Fruit fly (Drosophila melanogaster) whole organism, prepupa: ENCODE data around the gene ssp2.
A peak's percentile ranks its signal among the peaks of the same experiment; 100 is the strongest.

Experiments used
- Blimp-1 ChIP-seq: fragments of 200-800 bp; sonication (Bioruptor generic); optimal IDR thresholded peaks from 3 replicates; lab custom pipeline; 2017; ENCODE audit warnings: missing biosample characterization, missing genetic modification characterization, mild to moderate bottlenecking, moderate library complexity, missing genetic modification reagents
- CG10631 ChIP-seq: fragments of 200-800 bp; sonication (Bioruptor generic); optimal IDR thresholded peaks from 2 replicates; lab custom pipeline; 2016; ENCODE audit warnings: missing biosample characterization, missing genetic modification characterization
- CG11294 ChIP-seq: fragments of 200-800 bp; sonication (Bioruptor generic); IDR thresholded peaks from 2 replicates; pipeline ENCODE4 v1.3.6; 2022; ENCODE audit warnings: missing biosample characterization, missing genetic modification characterization
- CG11762 ChIP-seq: fragments of 200-800 bp; sonication (Bioruptor generic); optimal IDR thresholded peaks from 3 replicates; lab custom pipeline; 2016; ENCODE audit warnings: missing biosample characterization, missing genetic modification characterization; ENCODE audit not compliant: insufficient read depth
- CG11902 ChIP-seq: fragments of 200-800 bp; sonication (Bioruptor generic); optimal IDR thresholded peaks from 3 replicates; lab custom pipeline; 2016; ENCODE audit warnings: missing biosample characterization, missing genetic modification characterization
- CG15336 ChIP-seq: fragments of 200-800 bp; sonication (Bioruptor generic); IDR thresholded peaks from 2 replicates; pipeline ENCODE4 v1.3.6; 2022; ENCODE audit warnings: missing biosample characterization, missing genetic modification characterization
- CG16779 ChIP-seq: fragments of 200-800 bp; sonication (Bioruptor generic); optimal IDR thresholded peaks from 3 replicates; lab custom pipeline; 2017; ENCODE audit warnings: missing biosample characterization, mild to moderate bottlenecking, missing genetic modification characterization
- CG3032 ChIP-seq: fragments of 200-800 bp; optimal IDR thresholded peaks from 2 replicates; lab custom pipeline; 2019; ENCODE audit warnings: missing biosample characterization, mild to moderate bottlenecking, missing genetic modification characterization, moderate library complexity
- CG31627 ChIP-seq: fragments of 200-800 bp; sonication (Bioruptor generic); optimal IDR thresholded peaks from 3 replicates; lab custom pipeline; 2016; ENCODE audit warnings: missing biosample characterization, missing genetic modification characterization
- CG32006 ChIP-seq: fragments of 200-800 bp; sonication (Bioruptor generic); optimal IDR thresholded peaks from 3 replicates; lab custom pipeline; 2017; ENCODE audit warnings: missing biosample characterization, mild to moderate bottlenecking, missing genetic modification characterization
- CG4318 ChIP-seq: fragments of 200-800 bp; sonication (Bioruptor generic); optimal IDR thresholded peaks from 3 replicates; lab custom pipeline; 2017; ENCODE audit warnings: missing biosample characterization, mild to moderate bottlenecking, missing genetic modification characterization
- CG6276 ChIP-seq: fragments of 200-800 bp; sonication (Bioruptor generic); optimal IDR thresholded peaks from 2 replicates; lab custom pipeline; 2017; ENCODE audit warnings: missing biosample characterization, mild to moderate bottlenecking, missing genetic modification characterization
- CG6792 ChIP-seq: fragments of 200-800 bp; sonication (Bioruptor generic); optimal IDR thresholded peaks from 3 replicates; lab custom pipeline; 2016; ENCODE audit warnings: missing biosample characterization, missing genetic modification characterization
- CG6808 ChIP-seq: fragments of 200-800 bp; sonication (Bioruptor generic); optimal IDR thresholded peaks from 3 replicates; lab custom pipeline; 2017; ENCODE audit warnings: missing biosample characterization, missing genetic modification characterization, mild to moderate bottlenecking, moderate library complexity, missing genetic modification reagents
- CG7368 ChIP-seq: fragments of 200-800 bp; sonication (Bioruptor generic); optimal IDR thresholded peaks from 3 replicates; lab custom pipeline; 2016; ENCODE audit warnings: missing biosample characterization, missing genetic modification characterization
- CG8119 ChIP-seq: fragments of 200-800 bp; sonication (Bioruptor generic); IDR thresholded peaks from 3 replicates; pipeline ENCODE4 v1.3.6; 2022; ENCODE audit warnings: missing biosample characterization, missing genetic modification characterization
- CG8632 ChIP-seq: fragments of 200-800 bp; sonication (Bioruptor generic); optimal IDR thresholded peaks from 3 replicates; lab custom pipeline; 2016; ENCODE audit warnings: missing biosample characterization, missing genetic modification characterization
- CG9139 ChIP-seq: fragments of 200-800 bp; sonication (Bioruptor generic); optimal IDR thresholded peaks from 3 replicates; lab custom pipeline; 2017; ENCODE audit warnings: missing biosample characterization, mild to moderate bottlenecking, missing genetic modification characterization
- Eip75B ChIP-seq: fragments of 200-800 bp; sonication (Bioruptor generic); optimal IDR thresholded peaks from 3 replicates; lab custom pipeline; 2016; ENCODE audit warnings: missing biosample characterization, missing genetic modification characterization
- Eip93F ChIP-seq: fragments of 200-800 bp; sonication (Bioruptor generic); optimal IDR thresholded peaks from 2 replicates; lab custom pipeline; 2016; ENCODE audit warnings: missing biosample characterization, mild to moderate bottlenecking, missing genetic modification characterization
- Ets21C ChIP-seq: fragments of 200-800 bp; sonication (Bioruptor generic); optimal IDR thresholded peaks from 3 replicates; lab custom pipeline; 2016; ENCODE audit warnings: missing biosample characterization, missing genetic modification characterization
- Ets96B ChIP-seq: fragments of 200-800 bp; optimal IDR thresholded peaks from 2 replicates; lab custom pipeline; 2019; ENCODE audit warnings: missing biosample characterization, mild to moderate bottlenecking, missing genetic modification characterization, moderate library complexity
- Gug ChIP-seq: fragments of 200-800 bp; sonication (Bioruptor generic); IDR thresholded peaks from 2 replicates; pipeline ENCODE4 v1.3.6; 2022; ENCODE audit warnings: missing biosample characterization, missing genetic modification characterization
- Hr38 ChIP-seq: sonication (Bioruptor generic); optimal IDR thresholded peaks from 2 replicates; lab custom pipeline; 2016; ENCODE audit warnings: missing biosample characterization, missing genetic modification characterization
- Hr39 ChIP-seq: fragments of 200-800 bp; sonication (Bioruptor generic); optimal IDR thresholded peaks from 2 replicates; lab custom pipeline; 2016; ENCODE audit warnings: missing biosample characterization, missing genetic modification characterization
- Hr4 ChIP-seq: fragments of 200-800 bp; sonication (Bioruptor generic); optimal IDR thresholded peaks from 3 replicates; lab custom pipeline; 2016; ENCODE audit warnings: missing biosample characterization, missing genetic modification characterization
- Lpt ChIP-seq: fragments of 200-800 bp; sonication (Bioruptor generic); optimal IDR thresholded peaks from 3 replicates; lab custom pipeline; 2016; ENCODE audit warnings: missing biosample characterization, missing genetic modification characterization
- Met ChIP-seq: fragments of 200-800 bp; sonication (Bioruptor generic); optimal IDR thresholded peaks from 3 replicates; lab custom pipeline; 2016; ENCODE audit warnings: missing biosample characterization, missing genetic modification characterization
- Smox ChIP-seq: fragments of 200-800 bp; sonication (Bioruptor generic); optimal IDR thresholded peaks from 3 replicates; lab custom pipeline; 2016; ENCODE audit warnings: missing biosample characterization, missing genetic modification characterization
- Sox14 ChIP-seq: fragments of 200-800 bp; sonication (Bioruptor generic); optimal IDR thresholded peaks from 3 replicates; lab custom pipeline; 2016; ENCODE audit warnings: missing biosample characterization, missing genetic modification characterization
- achi ChIP-seq: fragments of 200-800 bp; sonication (Bioruptor generic); optimal IDR thresholded peaks from 3 replicates; lab custom pipeline; 2016; ENCODE audit warnings: missing biosample characterization, missing genetic modification characterization
- acj6 ChIP-seq: fragments of 200-800 bp; sonication (Bioruptor generic); optimal IDR thresholded peaks from 3 replicates; lab custom pipeline; 2016; ENCODE audit warnings: missing biosample characterization, missing genetic modification characterization
- cyc ChIP-seq: fragments of 200-800 bp; sonication (Bioruptor generic); optimal IDR thresholded peaks from 3 replicates; lab custom pipeline; 2016; ENCODE audit warnings: missing biosample characterization, missing genetic modification characterization
- dac ChIP-seq: fragments of 200-800 bp; sonication (Bioruptor generic); optimal IDR thresholded peaks from 2 replicates; lab custom pipeline; 2017; ENCODE audit warnings: missing biosample characterization, mild to moderate bottlenecking, missing genetic modification characterization
- dsx ChIP-seq: fragments of 200-800 bp; optimal IDR thresholded peaks from 3 replicates; lab custom pipeline; 2019; ENCODE audit warnings: missing biosample characterization, mild to moderate bottlenecking, missing genetic modification characterization, moderate library complexity; ENCODE audit not compliant: poor library complexity, severe bottlenecking
- esn ChIP-seq: fragments of 200-800 bp; sonication (Bioruptor generic); optimal IDR thresholded peaks from 2 replicates; lab custom pipeline; 2016; ENCODE audit warnings: missing biosample characterization, mild to moderate bottlenecking, missing genetic modification characterization, moderate library complexity
- fd59A ChIP-seq: fragments of 200-800 bp; sonication (Bioruptor generic); optimal IDR thresholded peaks from 2 replicates; lab custom pipeline; 2017; ENCODE audit warnings: missing biosample characterization, mild to moderate bottlenecking, missing genetic modification characterization, missing genetic modification reagents
- fd85E ChIP-seq: fragments of 200-800 bp; sonication (Bioruptor generic); optimal IDR thresholded peaks from 3 replicates; lab custom pipeline; 2016; ENCODE audit warnings: missing biosample characterization, missing genetic modification characterization
- lz ChIP-seq: fragments of 200-800 bp; sonication (Bioruptor generic); optimal IDR thresholded peaks from 3 replicates; lab custom pipeline; 2016; ENCODE audit warnings: missing biosample characterization, missing genetic modification characterization
- net ChIP-seq: fragments of 200-800 bp; sonication (Bioruptor generic); optimal IDR thresholded peaks from 3 replicates; lab custom pipeline; 2016; ENCODE audit warnings: missing biosample characterization, missing genetic modification characterization
- pdm3 ChIP-seq: fragments of 200-800 bp; sonication (Bioruptor generic); optimal IDR thresholded peaks from 3 replicates; lab custom pipeline; 2016; ENCODE audit warnings: missing biosample characterization, missing genetic modification characterization
- salr ChIP-seq, 2 experiments: fragments of 200-800 bp; sonication (Bioruptor generic); optimal IDR thresholded peaks; 3 replicates each; lab custom pipeline; 2016 to 2018; ENCODE audit warnings: missing biosample characterization in 2 of 2, missing genetic modification characterization in 2 of 2, mild to moderate bottlenecking in 1 of 2
- ss ChIP-seq, 2 experiments: fragments of 200-800 bp; sonication (Bioruptor generic); optimal IDR thresholded peaks; 2 replicates in 1 of 2; 3 replicates in 1 of 2; lab custom pipeline; 2017 to 2018; ENCODE audit warnings: mild to moderate bottlenecking in 2 of 2, missing biosample characterization in 2 of 2, missing genetic modification characterization in 2 of 2, moderate library complexity in 1 of 2
- topi ChIP-seq: fragments of 200-800 bp; sonication (Bioruptor generic); optimal IDR thresholded peaks from 3 replicates; lab custom pipeline; 2016; ENCODE audit warnings: missing biosample characterization, missing genetic modification characterization
- vri ChIP-seq: fragments of 200-800 bp; sonication (Bioruptor generic); optimal IDR thresholded peaks from 3 replicates; lab custom pipeline; 2016; ENCODE audit warnings: missing biosample characterization, mild to moderate bottlenecking, missing genetic modification characterization

Gene ssp2

dm6 chr3L:13964635-13965501 lies at the start of gene ssp2, which contains the start of the genes Meics and Nxf3:
Gene ssp2 (plus strand): TSS chr3L:13965203.
Gene Meics (minus strand): TSS chr3L:13964702.
Gene Nxf3 (plus strand): TSS chr3L:13965203.
- TF ChIP-seq Eip93F (GFP tag; lab: Kevin White, UChicago): no peak
- TF ChIP-seq CG3032 (tag; lab: Kevin White, UChicago): peak; percentile 20
- no peak for TF ChIP-seq Met
- TF ChIP-seq CG6792 (GFP tag; lab: Kevin White, UChicago): no peak
- TF ChIP-seq CG15336 (GFP tag; lab: Robert Waterston, UW): 0 out of 2 replicates have a peak, but pooled peaks have one; percentile 6
- no peak for TF ChIP-seq Smox (GFP tag; lab: Kevin White, UChicago)
- TF ChIP-seq dac: no peak
- no peak for TF ChIP-seq pdm3 (GFP tag; lab: Kevin White, UChicago)
- no peak for TF ChIP-seq CG6808
- no peak for TF ChIP-seq salr (GFP tag; optimal IDR thresholded peaks at IDR 0.05; lab: Kevin White, UChicago)
- TF ChIP-seq Hr38: no peak
- TF ChIP-seq vri (GFP tag; lab: Kevin White, UChicago): no peak
- no peak for TF ChIP-seq Lpt
- no peak for TF ChIP-seq ss (GFP tag; optimal IDR thresholded peaks at IDR 0.05; lab: Kevin White, UChicago)
- TF ChIP-seq CG31627 (GFP tag; lab: Kevin White, UChicago): peak; percentile 39
- TF ChIP-seq CG10631 (GFP tag; lab: Kevin White, UChicago): no peak
- peak; percentile 23 for TF ChIP-seq acj6 (GFP tag; lab: Kevin White, UChicago)
- peak; percentile 38 for TF ChIP-seq Hr39 (GFP tag; lab: Kevin White, UChicago)
- TF ChIP-seq CG11762: no peak
- no peak for TF ChIP-seq CG11294 (GFP tag; lab: Robert Waterston, UW)
- TF ChIP-seq Blimp-1 (GFP tag; lab: Kevin White, UChicago): peak; percentile 100
- peak; percentile 2 for TF ChIP-seq cyc
- no peak for TF ChIP-seq dsx (GFP tag; lab: Kevin White, UChicago)
- TF ChIP-seq fd85E (GFP tag; lab: Kevin White, UChicago): no peak
- TF ChIP-seq lz: peak; percentile 17
- no peak for TF ChIP-seq Eip75B (GFP tag; lab: Kevin White, UChicago)
- TF ChIP-seq CG9139 (GFP tag; lab: Kevin White, UChicago): no peak
- TF ChIP-seq Gug (GFP tag; lab: Robert Waterston, UW): no peak
- no peak for TF ChIP-seq CG11902 (GFP tag; lab: Kevin White, UChicago)
- no peak for TF ChIP-seq Ets21C (GFP tag; lab: Kevin White, UChicago)
- peak; percentile 19 for TF ChIP-seq esn (GFP tag; lab: Kevin White, UChicago)
- no peak for TF ChIP-seq topi (GFP tag; lab: Kevin White, UChicago)
- TF ChIP-seq CG32006 (GFP tag; lab: Kevin White, UChicago): no peak

dm6 chr3L:13917589-13918198 lies 47.3 kb upstream of the ssp2 start:
- TF ChIP-seq achi (GFP tag; lab: Kevin White, UChicago) (peak; percentile 53), Ets21C (GFP tag; lab: Kevin White, UChicago) (no peak), cyc (no peak), net (GFP tag; lab: Kevin White, UChicago) (peak; percentile 71), CG6808 (peak; percentile 60), CG6276 (GFP tag; lab: Kevin White, UChicago) (peak; percentile 64), CG6792 (GFP tag; lab: Kevin White, UChicago) (peak; percentile 68), Hr4 (peak; percentile 84), esn (GFP tag; lab: Kevin White, UChicago) (peak; percentile 52), Eip75B (GFP tag; lab: Kevin White, UChicago) (peak; percentile 78), Hr38 (no peak), CG10631 (GFP tag; lab: Kevin White, UChicago) (peak; percentile 65), Sox14 (GFP tag; lab: Kevin White, UChicago) (peak; percentile 67), Ets96B (no peak), CG4318 (GFP tag; lab: Kevin White, UChicago) (peak; percentile 63), lz (peak; percentile 44), salr (GFP tag; optimal IDR thresholded peaks at IDR 0.05; lab: Kevin White, UChicago) (peak; percentile 30 to 41), CG7368 (GFP tag; lab: Kevin White, UChicago) (peak; percentile 30), CG16779 (tag; lab: Kevin White, UChicago) (peak; percentile 38), CG8119 (peak; percentile 74), Lpt (no peak), CG8632 (GFP tag; lab: Kevin White, UChicago) (peak; percentile 22), Eip93F (GFP tag; lab: Kevin White, UChicago) (no peak), CG15336 (GFP tag; lab: Robert Waterston, UW) (peak; percentile 71), fd85E (GFP tag; lab: Kevin White, UChicago) (no peak), Smox (GFP tag; lab: Kevin White, UChicago) (no peak), fd59A (GFP tag; lab: Kevin White, UChicago) (peak; percentile 68)
